Fruit fly (Drosophila melanogaster): ENCODE measurements around the gene CG14102.

CG14102 gene

DNA sequence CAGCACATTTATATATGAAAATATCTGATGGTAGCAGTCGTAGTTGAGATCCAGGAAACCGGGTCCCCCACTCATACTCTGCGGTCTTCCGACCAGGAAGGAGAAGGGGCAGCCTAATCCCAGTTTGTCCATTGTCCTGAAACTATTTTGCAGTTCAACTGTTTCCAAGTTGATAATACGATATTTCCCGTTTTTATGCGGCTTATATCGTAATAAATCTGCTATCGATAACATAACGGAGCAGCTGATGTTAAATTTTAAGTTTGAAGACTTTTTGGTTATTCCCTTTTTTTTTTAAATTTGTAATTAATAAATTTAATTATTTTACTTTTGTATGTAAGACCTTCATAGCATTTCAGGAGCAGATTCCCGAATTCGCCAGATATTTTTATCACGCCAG is at the start of gene CG14102:
CG14102 (minus strand) TSS at position 187 of the 400 bp plus-strand sequence.
- no peak for TF ChIP-seq Eip75B (GFP tag; optimal IDR thresholded peaks at IDR 0.05)
- no peak for TF ChIP-seq ss (GFP tag; optimal IDR thresholded peaks at IDR 0.05)
- TF ChIP-seq svp (GFP tag) = no peak
- TF ChIP-seq CG10631 (GFP tag; optimal IDR thresholded peaks at IDR 0.05) = no peak
- TF ChIP-seq CG8319 (GFP tag; optimal IDR thresholded peaks at IDR 0.05) = no peak
- no peak for TF ChIP-seq eg (GFP tag; IDR thresholded peaks at IDR 0.05)
- no peak for TF ChIP-seq Eip93F (GFP tag; optimal IDR thresholded peaks at IDR 0.05)
- TF ChIP-seq achi (GFP tag; optimal IDR thresholded peaks at IDR 0.05) = no peak
- TF ChIP-seq CG11762 (GFP tag; optimal IDR thresholded peaks at IDR 0.05; ENCODE audit: insufficient read depth) = no peak
- no peak for TF ChIP-seq CG6792 (GFP tag; optimal IDR thresholded peaks at IDR 0.05)
- no peak for TF ChIP-seq CG6808 (GFP tag; optimal IDR thresholded peaks at IDR 0.05)
- no peak for TF ChIP-seq dac (GFP tag; optimal IDR thresholded peaks at IDR 0.05)
- no peak for TF ChIP-seq vri (GFP tag; optimal IDR thresholded peaks at IDR 0.05)
- no peak for TF ChIP-seq Lpt (GFP tag; optimal IDR thresholded peaks at IDR 0.05)
- TF ChIP-seq CG10669 (GFP tag; optimal IDR thresholded peaks at IDR 0.05) = no peak
- TF ChIP-seq CG4318 (GFP tag; optimal IDR thresholded peaks at IDR 0.05) = no peak

DNA sequence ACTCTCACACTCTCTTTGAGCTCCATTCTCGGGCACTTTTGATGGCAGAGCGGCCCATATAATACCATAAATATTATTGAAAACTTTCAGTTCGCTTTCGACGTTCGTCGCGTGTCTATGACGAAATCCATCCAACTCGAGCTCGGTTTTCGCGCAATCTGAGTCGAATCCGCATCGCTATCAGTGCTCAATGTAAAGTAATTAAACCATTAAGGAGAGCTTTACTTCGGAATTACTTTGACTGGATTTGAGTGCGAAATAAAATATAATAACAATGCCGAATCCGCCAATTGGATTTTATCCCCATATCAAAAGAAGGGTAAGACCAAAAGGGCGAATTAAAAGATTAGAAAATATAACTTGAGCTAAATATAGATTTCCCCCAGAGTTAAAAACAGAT is 47.0 kb upstream of the CG14102 start:
- TF ChIP-seq lz (GFP tag; optimal IDR thresholded peaks at IDR 0.05) (no peak), Eip78C (GFP tag) (peak; percentile 68)

DNA sequence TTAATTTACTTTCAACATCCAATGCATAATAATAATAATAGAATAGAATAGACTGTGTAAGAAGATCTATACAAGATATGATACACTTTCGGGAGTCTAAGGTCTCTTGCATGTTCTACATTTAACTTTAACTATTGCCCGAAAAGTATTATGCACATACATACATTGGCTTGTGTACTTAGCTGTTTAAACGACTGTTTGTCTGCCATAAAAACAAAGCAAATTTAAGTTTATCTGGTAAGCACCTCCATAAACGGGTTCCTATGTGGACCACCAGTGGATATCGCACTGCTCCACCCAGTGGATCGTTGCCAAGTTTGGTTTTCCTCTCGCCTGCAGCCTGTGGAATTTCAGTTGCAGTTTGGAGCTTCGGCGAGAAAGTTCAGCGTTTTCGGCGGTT is 45.9 kb upstream of the CG14102 start:
- TF ChIP-seq CG6854 (GFP tag; optimal IDR thresholded peaks at IDR 0.05) (no peak), fkh (GFP tag; optimal IDR thresholded peaks at IDR 0.05) (peak; percentile 87), CG11762 (GFP tag; optimal IDR thresholded peaks at IDR 0.05; ENCODE audit: insufficient read depth) (no peak), Eip78C (GFP tag) (peak; percentile 14), cyc (GFP tag; optimal IDR thresholded peaks at IDR 0.05) (no peak), CG9139 (GFP tag; optimal IDR thresholded peaks at IDR 0.05) (no peak), CG6792 (GFP tag; optimal IDR thresholded peaks at IDR 0.05) (no peak)

DNA sequence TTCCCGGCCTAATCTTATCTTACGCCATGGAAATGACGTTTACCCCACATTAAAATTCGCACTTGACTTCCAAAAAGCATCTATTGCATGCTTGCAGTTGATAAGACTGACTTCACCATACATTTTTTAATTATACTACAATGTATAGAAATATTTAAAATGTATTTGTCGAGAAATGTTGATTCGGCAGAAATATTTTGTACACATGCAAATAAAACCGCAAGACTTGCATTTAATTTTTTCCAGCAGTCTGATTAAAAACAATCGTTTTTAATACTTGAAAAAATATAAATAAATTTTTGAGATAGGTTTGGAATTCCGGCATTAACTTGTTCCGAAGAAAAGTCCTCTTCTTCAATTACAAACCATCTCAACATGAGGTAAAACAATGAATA is 44.8 kb upstream of the CG14102 start:
- TF ChIP-seq Lpt (GFP tag; optimal IDR thresholded peaks at IDR 0.05) (no peak), pdm3 (GFP tag; optimal IDR thresholded peaks at IDR 0.05) (no peak), vri (GFP tag; optimal IDR thresholded peaks at IDR 0.05) (peak; percentile 69), fd85E (GFP tag; optimal IDR thresholded peaks at IDR 0.05) (no peak)

DNA sequence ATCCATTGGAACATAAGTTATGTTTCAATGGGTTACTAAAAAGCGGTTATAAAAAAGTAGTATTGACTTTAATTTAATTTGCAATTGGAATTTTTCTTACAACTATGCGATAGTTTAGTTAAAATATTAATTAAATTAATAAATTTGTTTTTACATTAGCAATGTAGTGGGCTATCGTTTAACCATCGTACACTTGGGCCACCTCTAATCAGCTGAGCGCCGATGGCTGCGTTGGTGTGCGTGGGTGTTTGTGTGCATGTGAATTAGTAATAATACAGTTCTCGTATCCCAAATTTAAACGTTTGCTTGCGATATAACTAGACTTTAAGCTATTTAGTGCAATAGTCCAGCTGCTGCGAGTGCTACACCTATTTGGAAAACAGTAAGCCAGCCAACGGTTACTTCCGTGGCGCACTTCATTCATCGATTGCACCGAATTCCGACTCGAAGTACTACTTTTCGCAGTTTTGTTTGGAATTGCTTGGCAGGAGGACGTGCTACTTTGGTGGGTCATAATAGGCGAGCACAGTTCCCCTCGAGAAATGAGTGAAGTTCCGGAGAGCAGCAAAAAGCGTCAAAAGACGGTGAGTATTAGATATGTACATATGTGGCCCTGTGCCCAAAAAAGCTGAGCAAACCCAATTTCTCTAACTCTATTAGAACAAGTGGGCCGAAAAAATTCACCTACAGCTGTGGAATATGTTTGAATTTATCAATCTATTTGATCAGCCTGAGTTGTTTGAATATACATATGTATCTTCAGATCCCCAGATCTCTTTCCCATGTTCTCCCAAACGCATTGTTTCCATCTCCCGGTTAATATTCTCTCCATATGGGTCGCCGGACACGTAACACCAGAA is 44.2 kb upstream of the CG14102 start, which contains the start of gene Papss:
Papss (plus strand) TSS at position 247 of the 860 bp plus-strand sequence.
- TF ChIP-seq CG6163 (GFP tag; IDR thresholded peaks at IDR 0.05) (peak; percentile 29; the same call in 1 of the 3 replicates), CG31627 (GFP tag; optimal IDR thresholded peaks at IDR 0.05) (peak; percentile 3), lz (GFP tag; optimal IDR thresholded peaks at IDR 0.05) (peak; percentile 49), Ets21C (GFP tag; optimal IDR thresholded peaks at IDR 0.05) (no peak), esn (GFP tag; optimal IDR thresholded peaks at IDR 0.05) (peak; percentile 66)

DNA sequence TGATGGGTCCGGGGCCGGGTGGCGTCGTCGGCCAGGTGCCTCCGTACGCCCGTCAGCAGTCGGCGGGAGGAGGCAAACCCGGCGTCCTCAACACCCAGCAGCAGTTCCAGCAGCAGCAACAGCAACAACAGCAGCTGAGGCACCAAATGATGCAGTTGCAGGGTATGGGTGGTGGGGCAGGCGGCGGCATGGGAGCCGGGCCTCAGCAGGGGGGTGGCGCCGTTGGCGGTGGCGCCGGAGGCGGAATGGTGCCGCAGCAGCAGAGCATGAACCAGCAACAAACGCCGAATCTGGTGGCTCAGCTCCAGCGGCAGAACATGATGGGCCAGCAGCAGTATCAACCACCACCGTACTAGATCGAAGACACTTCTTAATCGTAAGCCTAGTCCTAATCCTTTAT is 43.4 kb upstream of the CG14102 start:
- TF ChIP-seq CG6808 (GFP tag; optimal IDR thresholded peaks at IDR 0.05) (no peak), Sox15 (GFP tag; optimal IDR thresholded peaks at IDR 0.05) (no peak), Hr38 (GFP tag; optimal IDR thresholded peaks at IDR 0.05) (no peak), spab (GFP tag; optimal IDR thresholded peaks at IDR 0.05) (no peak), ss (GFP tag; optimal IDR thresholded peaks at IDR 0.05) (no peak), svp (GFP tag) (no peak), CG9139 (GFP tag; optimal IDR thresholded peaks at IDR 0.05) (no peak), CG32006 (GFP tag; optimal IDR thresholded peaks at IDR 0.05) (no peak), Eip75B (GFP tag; optimal IDR thresholded peaks at IDR 0.05) (no peak)

Data from whole organism, prepupa.